Worm (Caenorhabditis elegans) whole organism, L3 larva: ENCODE results near the gene fip-1.

ENCODE experiments used
- ama-1 ChIP-seq: fragments of 150-350 bp; optimal IDR thresholded peaks from 2 replicates; lab custom pipeline; 2018
- fkh-10 ChIP-seq: sonication (generic microtip); optimal IDR thresholded peaks from 2 replicates; lab custom pipeline; 2017; ENCODE audit warnings: missing biosample characterization, missing genetic modification reagents, missing genetic modification characterization
- nhr-12 ChIP-seq: fragments of 150-350 bp; optimal IDR thresholded peaks from 2 replicates; lab custom pipeline; 2014; ENCODE audit warnings: missing biosample characterization, missing genetic modification characterization
- nhr-67 ChIP-seq: fragments of 150-350 bp; optimal IDR thresholded peaks from 2 replicates; lab custom pipeline; 2014; ENCODE audit warnings: missing biosample characterization, missing genetic modification characterization
- unc-39 ChIP-seq: sonication (generic microtip); optimal IDR thresholded peaks from 4 replicates; lab custom pipeline; 2017; ENCODE audit warnings: missing biosample characterization, missing genetic modification characterization

- TF ChIP-seq ama-1 (no peak), nhr-12 (no peak), unc-39 (tag; lab: Kevin White, UChicago) (no peak), nhr-67 (tag; lab: Kevin White, UChicago) (no peak), fkh-10 (no peak)
These were observed 4.1 kb downstream of the fip-1 start, which contains the start of gene twk-7 for ce11 chrIII:8643639-8644038.
